Fruit fly (Drosophila melanogaster): ENCODE data around the gene Dpy-30L2.

DNA sequence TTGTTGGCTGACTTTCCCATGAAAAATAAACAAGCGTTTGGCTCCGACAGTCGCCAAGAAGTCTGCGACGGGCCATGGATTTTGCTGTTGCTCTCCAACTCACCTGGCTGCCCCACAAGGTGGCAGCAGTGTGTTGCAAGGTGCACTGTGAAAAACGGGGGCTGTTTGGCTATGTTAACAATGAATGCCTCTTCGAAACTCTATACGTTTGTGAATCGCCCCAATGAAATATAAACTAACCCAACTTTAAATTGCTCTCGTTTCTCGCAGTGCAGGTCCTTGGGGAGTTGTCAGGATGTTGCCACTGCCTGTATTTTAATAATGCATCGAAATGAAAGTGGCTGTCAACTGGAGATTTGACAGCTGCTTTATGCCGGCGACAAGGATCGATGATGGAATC lies 33.2 kb downstream of the Dpy-30L2 start:
- TF ChIP-seq psq (optimal IDR thresholded peaks at IDR 0.05) (no peak), Sin3A (optimal IDR thresholded peaks at IDR 0.05) (no peak), Myc (optimal IDR thresholded peaks at IDR 0.05) (no peak), h (optimal IDR thresholded peaks at IDR 0.05) (no peak), insv (optimal IDR thresholded peaks at IDR 0.05) (no peak), ttk (optimal IDR thresholded peaks at IDR 0.05) (no peak)

Measured in Kc167 (cell line).